Fruit fly (Drosophila melanogaster) whole organism, wandering third instar larva: ENCODE measurements around the gene Usp32.

Experiments
- Abd-B ChIP-seq: fragments of >200 bp; optimal IDR thresholded peaks from 2 replicates; lab custom pipeline; 2017; ENCODE audit warnings: missing biosample characterization, missing genetic modification characterization
- CG32264 ChIP-seq: fragments of 200-800 bp; sonication (Bioruptor generic); optimal IDR thresholded peaks from 2 replicates; lab custom pipeline; 2016; ENCODE audit warnings: missing biosample characterization, missing genetic modification characterization
- CG9705 ChIP-seq: fragments of 200-800 bp; sonication (Bioruptor generic); optimal IDR thresholded peaks from 2 replicates; lab custom pipeline; 2018; ENCODE audit warnings: missing biosample characterization, mild to moderate bottlenecking, missing genetic modification characterization
- CrebA ChIP-seq: fragments of 200-800 bp; sonication (Bioruptor generic); optimal IDR thresholded peaks from 2 replicates; lab custom pipeline; 2016; ENCODE audit warnings: missing biosample characterization, mild to moderate bottlenecking, missing genetic modification characterization, borderline replicate concordance
- Dfd ChIP-seq: fragments of >200 bp; optimal IDR thresholded peaks from 2 replicates; lab custom pipeline; 2017; ENCODE audit warnings: missing biosample characterization, missing genetic modification characterization
- Dif ChIP-seq: fragments of 200-275, 200-300 bp; sonication (Bioruptor generic); optimal IDR thresholded peaks from 2 replicates; lab custom pipeline; 2018; ENCODE audit warnings: missing biosample characterization, missing genetic modification characterization; ENCODE audit not compliant: partially characterized antibody
- GATAd ChIP-seq: sonication (Bioruptor generic); optimal IDR thresholded peaks from 2 replicates; lab custom pipeline; 2016; ENCODE audit warnings: missing biosample characterization, missing genetic modification characterization
- HLH106 ChIP-seq: fragments of 200-800 bp; optimal IDR thresholded peaks from 3 replicates; lab custom pipeline; 2019; ENCODE audit warnings: missing biosample characterization, mild to moderate bottlenecking, missing genetic modification characterization, moderate library complexity
- Hnf4 ChIP-seq: fragments of 200-800 bp; sonication (Bioruptor generic); optimal IDR thresholded peaks from 2 replicates; lab custom pipeline; 2016; ENCODE audit warnings: missing biosample characterization, mild to moderate bottlenecking, missing genetic modification characterization
- Hr78 ChIP-seq: fragments of >200 bp; optimal IDR thresholded peaks from 2 replicates; lab custom pipeline; 2017; ENCODE audit warnings: missing biosample characterization, missing genetic modification characterization
- Hr83 ChIP-seq: fragments of 200-300 bp; sonication (Bioruptor generic); optimal IDR thresholded peaks from 2 replicates; lab custom pipeline; 2016; ENCODE audit warnings: missing biosample characterization, mild to moderate bottlenecking, missing genetic modification characterization, moderate library complexity; ENCODE audit not compliant: poor library complexity, severe bottlenecking
- Jra ChIP-seq: sonication (Bioruptor generic); optimal IDR thresholded peaks from 2 replicates; lab custom pipeline; 2016; ENCODE audit warnings: missing biosample characterization, missing genetic modification characterization
- Mio ChIP-seq: sonication (Bioruptor generic); optimal IDR thresholded peaks from 2 replicates; lab custom pipeline; 2016; ENCODE audit warnings: missing biosample characterization, missing genetic modification characterization
- Myc ChIP-seq: fragments of >200 bp; optimal IDR thresholded peaks from 2 replicates; lab custom pipeline; 2017
- N ChIP-seq: fragments of >200 bp; optimal IDR thresholded peaks from 2 replicates; lab custom pipeline; 2018; ENCODE audit warnings: missing biosample characterization, missing external identifiers, missing genetic modification characterization
- OdsH ChIP-seq: fragments of 200-800 bp; sonication (Bioruptor generic); optimal IDR thresholded peaks from 2 replicates; lab custom pipeline; 2016; ENCODE audit warnings: missing biosample characterization, mild to moderate bottlenecking, missing genetic modification characterization
- Rel ChIP-seq, 2 experiments: fragments of 200-800 bp; sonication (Bioruptor generic) in 1 of 2; optimal IDR thresholded peaks; 2 replicates in 1 of 2; 3 replicates in 1 of 2; lab custom pipeline; 2016 to 2019; ENCODE audit warnings: mild to moderate bottlenecking in 2 of 2, missing biosample characterization in 2 of 2, missing genetic modification characterization in 2 of 2, moderate library complexity in 1 of 2
- Sp1 ChIP-seq: fragments of 200-800 bp; sonication (Bioruptor generic); optimal IDR thresholded peaks from 3 replicates; lab custom pipeline; 2019; ENCODE audit warnings: missing biosample characterization, mild to moderate bottlenecking, missing genetic modification characterization, moderate library complexity
- Vsx2 ChIP-seq: fragments of 200-300, 225-300 bp; sonication (Bioruptor generic); optimal IDR thresholded peaks from 2 replicates; lab custom pipeline; 2018; ENCODE audit warnings: missing biosample characterization, missing genetic modification characterization; ENCODE audit not compliant: partially characterized antibody
- br ChIP-seq: fragments of 200-800 bp; sonication (Bioruptor generic); optimal IDR thresholded peaks from 2 replicates; lab custom pipeline; 2016; ENCODE audit warnings: missing biosample characterization, missing genetic modification characterization
- brk ChIP-seq: fragments of 200-800 bp; sonication (Bioruptor generic); optimal IDR thresholded peaks from 2 replicates; lab custom pipeline; 2016; ENCODE audit warnings: missing biosample characterization, mild to moderate bottlenecking, missing genetic modification characterization
- dl ChIP-seq, 2 experiments: fragments of 175-275, 200-275 bp in 1 of 2; fragments of 200-275 bp in 1 of 2; sonication (Bioruptor generic); optimal IDR thresholded peaks; lab custom pipeline; 2018; ENCODE audit warnings: mild to moderate bottlenecking in 2 of 2, missing biosample characterization in 2 of 2, missing genetic modification characterization in 2 of 2, moderate library complexity in 2 of 2; ENCODE audit not compliant: partially characterized antibody in 2 of 2, insufficient read depth in 1 of 2
- dmrt93B ChIP-seq: fragments of 200-800 bp; sonication (Bioruptor generic); optimal IDR thresholded peaks from 2 replicates; lab custom pipeline; 2018; ENCODE audit warnings: missing biosample characterization, mild to moderate bottlenecking, missing genetic modification characterization
- dsf ChIP-seq: sonication (Bioruptor generic); optimal IDR thresholded peaks from 2 replicates; lab custom pipeline; 2016; ENCODE audit warnings: missing biosample characterization, missing genetic modification characterization, borderline replicate concordance
- ey ChIP-seq: fragments of 200-800 bp; sonication (Bioruptor generic); optimal IDR thresholded peaks from 2 replicates; lab custom pipeline; 2016; ENCODE audit warnings: missing biosample characterization, missing genetic modification characterization
- foxo ChIP-seq, 2 experiments: fragments of 200-800 bp; sonication (Bioruptor generic); optimal IDR thresholded peaks; 2 replicates in 1 of 2; 3 replicates in 1 of 2; lab custom pipeline; 2016 to 2017; ENCODE audit warnings: missing biosample characterization in 2 of 2, missing genetic modification characterization in 2 of 2
- fru ChIP-seq: fragments of 200-800 bp; sonication (Bioruptor generic); optimal IDR thresholded peaks from 3 replicates; lab custom pipeline; 2016; ENCODE audit warnings: missing biosample characterization, mild to moderate bottlenecking, missing genetic modification characterization
- h ChIP-seq: fragments of 200-800 bp; sonication (Bioruptor generic); optimal IDR thresholded peaks from 3 replicates; lab custom pipeline; 2016; ENCODE audit warnings: missing biosample characterization, mild to moderate bottlenecking, missing genetic modification characterization
- jim ChIP-seq: fragments of 175-275, 200-325 bp; sonication (Bioruptor generic); optimal IDR thresholded peaks from 2 replicates; lab custom pipeline; 2016; ENCODE audit warnings: missing biosample characterization, mild to moderate bottlenecking, missing genetic modification characterization
- lola ChIP-seq: fragments of >200 bp; optimal IDR thresholded peaks from 2 replicates; lab custom pipeline; 2017; ENCODE audit warnings: missing biosample characterization, missing genetic modification characterization
- pan ChIP-seq: fragments of >200 bp; optimal IDR thresholded peaks from 2 replicates; lab custom pipeline; 2017
- psq ChIP-seq: fragments of 200-800 bp; sonication (Bioruptor generic); optimal IDR thresholded peaks from 3 replicates; lab custom pipeline; 2017; ENCODE audit warnings: missing biosample characterization, mild to moderate bottlenecking, missing genetic modification characterization, moderate library complexity
- rgr ChIP-seq: fragments of 200-800 bp; sonication (Bioruptor generic); optimal IDR thresholded peaks from 3 replicates; lab custom pipeline; 2016; ENCODE audit warnings: missing biosample characterization, mild to moderate bottlenecking, missing genetic modification characterization
- sage ChIP-seq: fragments of 200-800 bp; sonication (Bioruptor generic); optimal IDR thresholded peaks from 2 replicates; lab custom pipeline; 2016; ENCODE audit warnings: missing biosample characterization, mild to moderate bottlenecking, missing genetic modification characterization
- sv ChIP-seq: fragments of 200-800 bp; sonication (Bioruptor generic); optimal IDR thresholded peaks from 3 replicates; lab custom pipeline; 2016; ENCODE audit warnings: missing biosample characterization, missing genetic modification characterization
- tai ChIP-seq: sonication (Bioruptor generic); optimal IDR thresholded peaks from 2 replicates; lab custom pipeline; 2016; ENCODE audit warnings: missing biosample characterization, missing genetic modification characterization
- usp ChIP-seq: fragments of >200 bp; optimal IDR thresholded peaks from 2 replicates; lab custom pipeline; 2017; ENCODE audit warnings: missing biosample characterization, missing genetic modification characterization
- woc ChIP-seq: sonication (Bioruptor generic); optimal IDR thresholded peaks from 2 replicates; lab custom pipeline; 2016; ENCODE audit warnings: missing biosample characterization, mild to moderate bottlenecking, missing genetic modification characterization

Usp32 gene

DNA sequence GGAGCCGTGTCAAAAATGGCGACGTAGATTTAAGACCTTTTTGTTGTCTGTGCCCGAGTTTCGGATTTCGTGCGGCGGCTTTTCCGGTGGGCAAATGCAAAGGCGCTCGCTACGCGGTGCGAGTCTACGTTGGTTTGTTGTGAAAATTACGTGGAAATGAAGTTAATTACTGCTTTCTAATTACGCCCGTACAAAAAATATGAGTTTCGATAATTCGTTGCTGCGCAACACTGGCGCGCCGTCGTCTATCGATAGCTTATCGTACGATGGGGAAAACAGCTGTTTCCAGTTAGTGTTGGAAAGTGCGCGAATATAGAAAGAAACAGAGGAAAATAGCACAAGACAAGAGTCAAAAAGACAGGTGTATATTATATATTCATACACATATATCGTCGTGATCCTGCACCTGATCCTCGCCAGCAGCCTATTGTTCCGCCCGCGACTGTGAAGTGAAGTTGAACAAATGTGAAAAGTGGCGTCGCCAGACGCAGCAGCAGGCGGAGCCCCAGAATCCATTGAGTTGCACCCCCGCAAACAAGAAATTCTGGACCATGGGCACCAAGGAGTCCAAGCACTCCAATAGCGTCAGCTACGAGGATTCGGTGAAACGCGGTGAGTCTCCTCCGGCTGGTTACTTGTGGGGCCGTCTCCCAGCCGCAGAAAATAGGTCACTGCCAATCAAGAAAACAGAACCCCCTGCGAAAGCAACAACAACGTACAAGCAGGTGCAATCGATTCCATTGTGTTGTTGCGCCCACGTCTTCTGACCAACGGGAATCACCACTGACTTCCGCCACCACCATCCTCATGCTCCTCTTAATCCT lies at the start of gene Usp32, which contains the start of gene Rab8:
TSS of gene Usp32 (plus strand) at position 297 of the 824 bp plus-strand sequence.
TSS of gene Rab8 (minus strand) at position 236 of the 824 bp plus-strand sequence.
- peak; percentile 52 for TF ChIP-seq ey (GFP tag; lab: Kevin White, UChicago)
- no peak for TF ChIP-seq N (GFP tag; lab: Kevin White, UChicago)
- TF ChIP-seq tai (GFP tag; lab: Kevin White, UChicago) = no peak
- TF ChIP-seq dmrt93B (GFP tag; lab: Kevin White, UChicago) = peak; percentile 40
- TF ChIP-seq sage (GFP tag; lab: Kevin White, UChicago) = no peak
- TF ChIP-seq foxo (GFP tag; optimal IDR thresholded peaks at IDR 0.05; lab: Kevin White, UChicago) = peak; percentile 61 to 78
- TF ChIP-seq CG9705 = peak; percentile 70
- peak; percentile 1 for TF ChIP-seq sv (GFP tag; lab: Kevin White, UChicago)
- TF ChIP-seq pan (lab: Kevin White, UChicago) = no peak
- peak; percentile 78 for TF ChIP-seq Vsx2 (GFP tag; lab: Kevin White, UChicago)
- no peak for TF ChIP-seq Hr78 (GFP tag; lab: Kevin White, UChicago)
- TF ChIP-seq Sp1 (GFP tag; lab: Kevin White, UChicago) = peak; percentile 78
- TF ChIP-seq Myc (lab: Kevin White, UChicago) = no peak
- peak; percentile 80 for TF ChIP-seq fru (GFP tag; lab: Kevin White, UChicago)
- TF ChIP-seq usp (GFP tag; lab: Kevin White, UChicago) = no peak
- peak; percentile 7 for TF ChIP-seq Rel (GFP tag; optimal IDR thresholded peaks at IDR 0.05; lab: Kevin White, UChicago)
- peak; percentile 83 for TF ChIP-seq Rel (tag; optimal IDR thresholded peaks at IDR 0.05; lab: Kevin White, UChicago)
- TF ChIP-seq GATAd = peak; percentile 43
- peak; percentile 40 for TF ChIP-seq CG32264 (GFP tag; lab: Kevin White, UChicago)
- peak; percentile 82 for TF ChIP-seq rgr (GFP tag; lab: Kevin White, UChicago)
- no peak for TF ChIP-seq dl (GFP tag; optimal IDR thresholded peaks at IDR 0.05; lab: Kevin White, UChicago; ENCODE audit: insufficient read depth in 1 of 2, partially characterized antibody in 2 of 2)
- no peak for TF ChIP-seq dsf
- TF ChIP-seq br = peak; percentile 76
- no peak for TF ChIP-seq CrebA (GFP tag; lab: Kevin White, UChicago)
- no peak for TF ChIP-seq Mio
- peak; percentile 80 for TF ChIP-seq Hr83 (GFP tag; lab: Kevin White, UChicago)
- peak; percentile 90 for TF ChIP-seq psq
- TF ChIP-seq h (GFP tag; lab: Kevin White, UChicago) = peak; percentile 85
- peak; percentile 85 for TF ChIP-seq Jra
- no peak for TF ChIP-seq Abd-B (GFP tag; lab: Kevin White, UChicago)
- TF ChIP-seq brk (GFP tag; lab: Kevin White, UChicago) = no peak
- peak; percentile 42 for TF ChIP-seq woc (GFP tag; lab: Kevin White, UChicago)
- TF ChIP-seq Dif (GFP tag; lab: Kevin White, UChicago) = no peak
- no peak for TF ChIP-seq jim (GFP tag; lab: Kevin White, UChicago)
- TF ChIP-seq lola (GFP tag; lab: Kevin White, UChicago) = no peak
- TF ChIP-seq OdsH (GFP tag; lab: Kevin White, UChicago) = peak; percentile 73
- peak; percentile 88 for TF ChIP-seq Hnf4 (GFP tag; lab: Kevin White, UChicago)
- peak; percentile 69 for TF ChIP-seq HLH106
- TF ChIP-seq Dfd = no peak

- no peak for TF ChIP-seq lola (GFP tag; lab: Kevin White, UChicago)
- no peak for TF ChIP-seq jim (GFP tag; lab: Kevin White, UChicago)
- TF ChIP-seq dsf = no peak
- TF ChIP-seq Abd-B (GFP tag; lab: Kevin White, UChicago) = no peak
- TF ChIP-seq CrebA (GFP tag; lab: Kevin White, UChicago) = no peak
- TF ChIP-seq Hr78 (GFP tag; lab: Kevin White, UChicago) = no peak
- TF ChIP-seq psq = peak; percentile 88
- no peak for TF ChIP-seq Dfd
- TF ChIP-seq Hnf4 (GFP tag; lab: Kevin White, UChicago) = no peak
- TF ChIP-seq CG32264 (GFP tag; lab: Kevin White, UChicago) = no peak
- no peak for TF ChIP-seq sv (GFP tag; lab: Kevin White, UChicago)
- TF ChIP-seq Hr83 (GFP tag; lab: Kevin White, UChicago) = no peak
- TF ChIP-seq Vsx2 (GFP tag; lab: Kevin White, UChicago) = no peak
- TF ChIP-seq brk (GFP tag; lab: Kevin White, UChicago) = no peak
- TF ChIP-seq Sp1 (GFP tag; lab: Kevin White, UChicago) = no peak
- no peak for TF ChIP-seq br
- no peak for TF ChIP-seq Rel (GFP tag; optimal IDR thresholded peaks at IDR 0.05; lab: Kevin White, UChicago)
- TF ChIP-seq Rel (tag; optimal IDR thresholded peaks at IDR 0.05; lab: Kevin White, UChicago) = peak; percentile 17
- no peak for TF ChIP-seq dmrt93B (GFP tag; lab: Kevin White, UChicago)
- no peak for TF ChIP-seq woc (GFP tag; lab: Kevin White, UChicago)
- peak; percentile 12 for TF ChIP-seq h (GFP tag; lab: Kevin White, UChicago)
- TF ChIP-seq fru (GFP tag; lab: Kevin White, UChicago) = no peak
- TF ChIP-seq rgr (GFP tag; lab: Kevin White, UChicago) = no peak
- TF ChIP-seq OdsH (GFP tag; lab: Kevin White, UChicago) = peak; percentile 26
- no peak for TF ChIP-seq N (GFP tag; lab: Kevin White, UChicago)
- no peak for TF ChIP-seq sage (GFP tag; lab: Kevin White, UChicago)
- TF ChIP-seq ey (GFP tag; lab: Kevin White, UChicago) = no peak
- no peak for TF ChIP-seq CG9705
- TF ChIP-seq HLH106 = no peak
- peak in 1 of 2 experiments; percentile 48 for TF ChIP-seq dl (GFP tag; optimal IDR thresholded peaks at IDR 0.05; lab: Kevin White, UChicago; ENCODE audit: insufficient read depth in 1 of 2, partially characterized antibody in 2 of 2)
- TF ChIP-seq tai (GFP tag; lab: Kevin White, UChicago) = no peak
- peak; percentile 67 for TF ChIP-seq Dif (GFP tag; lab: Kevin White, UChicago)
Observed at dm6 chr3L:19833227-19833626, 37.7 kb upstream of the Usp32 start.
